Worm (Caenorhabditis elegans) whole organism, late embryonic: ENCODE measurements around the gene mab-5.

Source experiments
- F13H6.1 ChIP-seq: sonication (generic microtip); optimal IDR thresholded peaks from 2 replicates; lab custom pipeline; 2016; ENCODE audit warnings: missing genetic modification characterization, missing compliant biosample characterization
- Y22D7AL.16 ChIP-seq: sonication (generic microtip); optimal IDR thresholded peaks from 2 replicates; lab custom pipeline; 2016; ENCODE audit warnings: missing genetic modification characterization, missing compliant biosample characterization
- ama-1 ChIP-seq: fragments of 150-350 bp; optimal IDR thresholded peaks from 2 replicates; lab custom pipeline; 2014
- ceh-14 ChIP-seq: sonication (generic microtip); optimal IDR thresholded peaks from 2 replicates; lab custom pipeline; 2016; ENCODE audit warnings: missing genotype, missing genetic modification characterization, missing compliant biosample characterization
- ceh-19 ChIP-seq: fragments of 200-800 bp; sonication (Bioruptor generic); optimal IDR thresholded peaks from 2 replicates; lab custom pipeline; 2018; ENCODE audit warnings: mild to moderate bottlenecking, missing genetic modification characterization, missing compliant biosample characterization
- ceh-2 ChIP-seq: sonication (generic microtip); optimal IDR thresholded peaks from 2 replicates; lab custom pipeline; 2016; ENCODE audit warnings: missing genotype, missing genetic modification characterization, missing compliant biosample characterization
- ceh-22 ChIP-seq: sonication (generic microtip); optimal IDR thresholded peaks from 2 replicates; lab custom pipeline; 2017; ENCODE audit warnings: missing biosample characterization, missing genetic modification characterization
- ceh-31 ChIP-seq: sonication (generic microtip); optimal IDR thresholded peaks from 2 replicates; lab custom pipeline; 2016; ENCODE audit warnings: missing genetic modification characterization, missing compliant biosample characterization
- che-1 ChIP-seq: sonication (generic microtip); optimal IDR thresholded peaks from 2 replicates; lab custom pipeline; 2016; ENCODE audit warnings: mild to moderate bottlenecking, missing genetic modification characterization, missing compliant biosample characterization
- dmd-4 ChIP-seq: sonication (generic microtip); optimal IDR thresholded peaks from 2 replicates; lab custom pipeline; 2016; ENCODE audit warnings: borderline replicate concordance, missing genetic modification characterization, missing compliant biosample characterization
- fax-1 ChIP-seq: sonication (generic microtip); optimal IDR thresholded peaks from 2 replicates; lab custom pipeline; 2016; ENCODE audit warnings: missing genotype, missing genetic modification characterization, missing compliant biosample characterization
- hlh-13 ChIP-seq: fragments of 200-800 bp; sonication (Bioruptor generic); optimal IDR thresholded peaks from 2 replicates; lab custom pipeline; 2018; ENCODE audit warnings: mild to moderate bottlenecking, missing genetic modification characterization, missing compliant biosample characterization
- hlh-15 ChIP-seq: sonication (generic microtip); optimal IDR thresholded peaks from 2 replicates; lab custom pipeline; 2016; ENCODE audit warnings: missing genetic modification characterization, missing compliant biosample characterization
- hlh-8 ChIP-seq: sonication (generic microtip); optimal IDR thresholded peaks from 2 replicates; lab custom pipeline; 2016; ENCODE audit warnings: missing genotype, missing genetic modification characterization, missing compliant biosample characterization
- lin-11 ChIP-seq: fragments of 200-800 bp; sonication (Bioruptor generic); optimal IDR thresholded peaks from 2 replicates; lab custom pipeline; 2018; ENCODE audit warnings: mild to moderate bottlenecking, missing genetic modification characterization, missing compliant biosample characterization
- nfya-1 ChIP-seq: sonication (generic microtip); optimal IDR thresholded peaks from 2 replicates; lab custom pipeline; 2017; ENCODE audit warnings: missing genetic modification characterization, mild to moderate bottlenecking, missing compliant biosample characterization, antibody characterized with exemption, moderate library complexity
- nhr-11 ChIP-seq: fragments of 150-350 bp; optimal IDR thresholded peaks from 2 replicates; lab custom pipeline; 2014; ENCODE audit warnings: missing biosample characterization, missing genetic modification characterization
- npax-4 ChIP-seq: sonication (generic microtip); optimal IDR thresholded peaks from 2 replicates; lab custom pipeline; 2016; ENCODE audit warnings: missing genetic modification characterization, missing compliant biosample characterization
- pag-3 ChIP-seq: sonication (generic microtip); optimal IDR thresholded peaks from 2 replicates; lab custom pipeline; 2016; ENCODE audit warnings: missing compliant biosample characterization, missing genetic modification characterization, borderline replicate concordance
- pat-9 ChIP-seq: fragments of 200-800 bp; sonication (Bioruptor generic); optimal IDR thresholded peaks from 2 replicates; lab custom pipeline; 2018; ENCODE audit warnings: mild to moderate bottlenecking, missing genetic modification characterization, moderate library complexity, missing compliant biosample characterization
- pax-1 ChIP-seq: fragments of 150-350 bp; optimal IDR thresholded peaks from 2 replicates; lab custom pipeline; 2014; ENCODE audit warnings: missing biosample characterization, missing genetic modification characterization
- pha-2 ChIP-seq: sonication (generic microtip); optimal IDR thresholded peaks from 2 replicates; lab custom pipeline; 2017; ENCODE audit warnings: mild to moderate bottlenecking, missing genetic modification characterization, missing compliant biosample characterization
- pqm-1 ChIP-seq: sonication (generic microtip); optimal IDR thresholded peaks from 2 replicates; lab custom pipeline; 2016; ENCODE audit warnings: missing genetic modification characterization, missing compliant biosample characterization
- ref-2 ChIP-seq: sonication (generic microtip); optimal IDR thresholded peaks from 2 replicates; lab custom pipeline; 2016; ENCODE audit warnings: missing genetic modification characterization, missing compliant biosample characterization
- rnt-1 ChIP-seq: sonication (generic microtip); optimal IDR thresholded peaks from 2 replicates; lab custom pipeline; 2016; ENCODE audit warnings: missing genetic modification characterization, missing compliant biosample characterization
- sox-4 ChIP-seq: sonication (generic microtip); optimal IDR thresholded peaks from 2 replicates; lab custom pipeline; 2017; ENCODE audit warnings: mild to moderate bottlenecking, missing genetic modification characterization, inconsistent platforms, missing compliant biosample characterization
- tbx-2 ChIP-seq: sonication (generic microtip); optimal IDR thresholded peaks from 2 replicates; lab custom pipeline; 2016; ENCODE audit warnings: missing genetic modification characterization, missing compliant biosample characterization
- unc-55 ChIP-seq: sonication (generic microtip); optimal IDR thresholded peaks from 2 replicates; lab custom pipeline; 2017; ENCODE audit warnings: missing biosample characterization, missing genetic modification reagents, missing genetic modification characterization
- zip-5 ChIP-seq: sonication (generic microtip); optimal IDR thresholded peaks from 2 replicates; lab custom pipeline; 2016; ENCODE audit warnings: missing genetic modification characterization, missing compliant biosample characterization

The mab-5 gene

DNA sequence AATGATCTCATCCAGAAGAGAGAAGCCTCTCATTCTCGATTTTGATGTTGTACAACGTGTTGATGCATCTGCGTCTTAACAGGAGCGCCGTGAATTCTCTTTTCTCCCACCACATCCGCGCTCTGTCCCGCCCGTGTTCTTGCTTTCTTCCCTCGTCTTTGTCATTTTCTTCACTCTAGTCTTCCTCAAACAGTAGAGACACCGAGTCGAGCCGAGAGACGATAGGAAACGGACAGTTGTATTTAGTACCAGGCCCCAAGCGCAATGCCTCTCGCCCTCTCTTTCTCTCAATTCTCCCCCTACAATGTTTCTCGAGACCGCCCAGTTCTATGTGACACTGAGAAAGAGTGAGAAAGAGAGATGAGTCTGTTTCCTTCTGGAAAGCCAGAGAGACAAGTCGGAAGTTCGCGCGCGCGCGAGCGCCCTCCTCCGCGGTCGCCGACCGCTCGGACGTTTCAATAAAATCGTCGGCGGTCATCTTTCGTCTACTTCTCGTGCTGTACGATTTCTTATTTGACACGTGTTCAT, 53.7 kb downstream of the mab-5 start, which contains the start of gene ZK112.4 (continued):
- no peak for TF ChIP-seq che-1 (tag; lab: Kevin White, UChicago)
- TF ChIP-seq pha-2 (tag; lab: Kevin White, UChicago) = no peak
- no peak for TF ChIP-seq hlh-15 (tag; lab: Kevin White, UChicago)
- TF ChIP-seq lin-11 (tag; lab: Kevin White, UChicago) = no peak
- TF ChIP-seq pqm-1 (tag; lab: Kevin White, UChicago) = no peak
- peak; percentile 19 for TF ChIP-seq hlh-8 (tag; lab: Kevin White, UChicago)
- no peak for TF ChIP-seq Y22D7AL.16 (tag; lab: Kevin White, UChicago)
- peak; percentile 73 for TF ChIP-seq tbx-2 (tag; lab: Kevin White, UChicago)
- TF ChIP-seq nhr-11 (tag; lab: Kevin White, UChicago) = no peak
- TF ChIP-seq pat-9 (tag; lab: Kevin White, UChicago) = peak; percentile 2
- TF ChIP-seq ceh-19 (GFP tag; lab: Kevin White, UChicago) = peak; percentile 3
- TF ChIP-seq sox-4 (tag; lab: Kevin White, UChicago) = no peak
- peak; percentile 63 for TF ChIP-seq ref-2 (tag; lab: Kevin White, UChicago)
- peak; percentile 31 for TF ChIP-seq ceh-2
- peak; percentile 58 for TF ChIP-seq ceh-14
- no peak for TF ChIP-seq npax-4 (tag; lab: Kevin White, UChicago)
- TF ChIP-seq rnt-1 (tag; lab: Kevin White, UChicago) = peak; percentile 83
- TF ChIP-seq ceh-22 (tag; lab: Kevin White, UChicago) = no peak
- no peak for TF ChIP-seq zip-5 (tag; lab: Kevin White, UChicago)
- peak; percentile 82 for TF ChIP-seq unc-55 (GFP tag; lab: Kevin White, UChicago)
- no peak for TF ChIP-seq pag-3 (tag; lab: Kevin White, UChicago)
- peak; percentile 13 for TF ChIP-seq hlh-13 (GFP tag; lab: Kevin White, UChicago)
- TF ChIP-seq fax-1 (tag; lab: Kevin White, UChicago) = no peak
- TF ChIP-seq F13H6.1 = peak; percentile 77
- TF ChIP-seq ama-1 = no peak

DNA sequence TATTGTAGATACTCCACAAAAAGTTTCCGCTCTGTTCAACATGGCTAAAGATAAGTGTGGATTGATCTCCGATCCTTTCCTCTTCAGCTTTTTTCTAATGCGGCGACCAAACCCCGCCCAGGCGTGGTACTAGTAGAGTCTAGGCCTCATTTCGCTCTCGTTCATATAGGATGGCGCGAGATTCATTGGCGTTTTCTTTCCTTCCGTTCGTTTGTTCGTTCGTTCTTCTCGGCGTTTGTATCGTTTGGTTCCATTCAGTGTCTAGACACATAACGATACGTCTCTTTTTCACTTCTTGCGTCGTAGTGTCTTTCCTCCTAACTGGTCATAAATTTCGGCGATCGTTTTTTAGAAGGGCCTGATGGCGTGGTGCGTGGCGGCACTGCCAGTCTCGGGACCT, 54.2 kb downstream of the mab-5 start:
- TF ChIP-seq npax-4 (tag; lab: Kevin White, UChicago) (peak; percentile 7), pax-1 (tag; lab: Kevin White, UChicago) (no peak)

DNA sequence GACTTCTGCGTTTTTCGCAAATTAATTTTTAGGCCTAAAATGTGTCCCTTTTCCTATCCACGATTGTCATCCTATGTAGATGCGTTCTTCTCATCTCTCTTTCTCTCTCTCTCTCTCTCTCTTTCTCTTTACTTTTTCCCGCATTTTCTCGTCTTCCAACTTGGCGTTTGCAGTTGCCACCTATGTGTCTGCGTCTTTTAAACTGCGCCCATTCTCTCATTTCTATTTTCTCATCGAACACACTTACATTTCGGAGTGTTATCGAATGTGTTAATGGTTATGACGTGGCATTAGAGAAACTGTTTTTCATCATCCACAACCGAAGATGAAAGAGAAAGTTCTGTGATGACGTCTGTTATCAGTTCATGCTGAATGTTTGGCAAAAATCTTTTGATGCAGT, 54.8 kb downstream of the mab-5 start:
- TF ChIP-seq rnt-1 (tag; lab: Kevin White, UChicago) = peak; percentile 13
- TF ChIP-seq dmd-4 (tag; lab: Kevin White, UChicago) = no peak
- TF ChIP-seq tbx-2 (tag; lab: Kevin White, UChicago) = peak; percentile 31
- peak; percentile 26 for TF ChIP-seq ceh-31 (tag; lab: Kevin White, UChicago)
- peak; percentile 45 for TF ChIP-seq nfya-1 (tag; lab: Kevin White, UChicago)
- TF ChIP-seq ref-2 (tag; lab: Kevin White, UChicago) = peak; percentile 59
